Worm (Caenorhabditis elegans) whole organism, early embryonic: ENCODE results near the gene wah-1.

Source experiments
- B0310.2 ChIP-seq: sonication (generic microtip); optimal IDR thresholded peaks from 2 replicates; lab custom pipeline; 2016; ENCODE audit warnings: mild to moderate bottlenecking, missing genetic modification characterization, missing compliant biosample characterization
- F13C5.2 ChIP-seq: sonication (generic microtip); optimal IDR thresholded peaks from 2 replicates; lab custom pipeline; 2017; ENCODE audit warnings: mild to moderate bottlenecking, missing genetic modification characterization, inconsistent platforms, missing compliant biosample characterization
- aly-1 ChIP-seq: sonication (generic microtip); optimal IDR thresholded peaks from 2 replicates; lab custom pipeline; 2016; ENCODE audit warnings: missing genetic modification characterization, missing compliant biosample characterization
- ama-1 ChIP-seq: fragments of 150-350 bp; optimal IDR thresholded peaks from 2 replicates; lab custom pipeline; 2014
- ceh-13 ChIP-seq: fragments of 200-800 bp; sonication (Bioruptor generic); optimal IDR thresholded peaks from 2 replicates; lab custom pipeline; 2018; ENCODE audit warnings: mild to moderate bottlenecking, missing genetic modification characterization, missing compliant biosample characterization
- ceh-36 ChIP-seq: sonication (generic microtip); optimal IDR thresholded peaks from 2 replicates; lab custom pipeline; 2016; ENCODE audit warnings: missing genetic modification characterization, inconsistent platforms, missing compliant biosample characterization
- ets-7 ChIP-seq: sonication (generic microtip); optimal IDR thresholded peaks from 2 replicates; lab custom pipeline; 2016; ENCODE audit warnings: missing genotype, missing genetic modification characterization, missing compliant biosample characterization
- flt-1 ChIP-seq: fragments of 200-800 bp; sonication (Bioruptor generic); IDR thresholded peaks from 2 replicates; pipeline ENCODE4 v1.3.6; 2022; ENCODE audit warnings: missing genetic modification characterization, missing compliant biosample characterization
- hmbx-1 ChIP-seq: sonication (generic microtip); optimal IDR thresholded peaks from 2 replicates; lab custom pipeline; 2016; ENCODE audit warnings: mild to moderate bottlenecking, missing genetic modification characterization, missing compliant biosample characterization
- hmg-4 ChIP-seq: fragments of 200-800 bp; sonication (Bioruptor generic); optimal IDR thresholded peaks from 2 replicates; lab custom pipeline; 2018; ENCODE audit warnings: mild to moderate bottlenecking, missing genetic modification characterization, missing compliant biosample characterization
- hnd-1 ChIP-seq: sonication (generic microtip); optimal IDR thresholded peaks from 2 replicates; lab custom pipeline; 2016; ENCODE audit warnings: missing genetic modification characterization, missing compliant biosample characterization
- pes-1 ChIP-seq: fragments of 200-800 bp; sonication (Bioruptor generic); IDR thresholded peaks from 2 replicates; pipeline ENCODE4 v1.3.6; 2022; ENCODE audit warnings: missing genetic modification reagents, missing genetic modification characterization, missing compliant biosample characterization
- scrt-1 ChIP-seq: fragments of 200-800 bp; sonication (Bioruptor generic); IDR thresholded peaks from 2 replicates; pipeline ENCODE4 v1.3.6; 2022; ENCODE audit warnings: missing genetic modification characterization, missing compliant biosample characterization
- sea-1 ChIP-seq: fragments of 200-800 bp; sonication (Bioruptor generic); conservative IDR thresholded peaks from 2 replicates; pipeline ENCODE4 v1.3.6; 2022; ENCODE audit warnings: missing genetic modification characterization, missing compliant biosample characterization
- tbx-11 ChIP-seq: fragments of 200-800 bp; sonication (Bioruptor generic); IDR thresholded peaks from 2 replicates; pipeline ENCODE4 v1.3.6; 2022; ENCODE audit warnings: missing genetic modification characterization, missing compliant biosample characterization
- tbx-37 ChIP-seq: fragments of 200-800 bp; sonication (Bioruptor generic); conservative IDR thresholded peaks from 2 replicates; pipeline ENCODE4 v1.3.6; 2022; ENCODE audit warnings: missing genetic modification reagents, missing genetic modification characterization, missing compliant biosample characterization
- tra-4 ChIP-seq: sonication (generic microtip); optimal IDR thresholded peaks from 2 replicates; lab custom pipeline; 2017; ENCODE audit warnings: missing genetic modification characterization, missing compliant biosample characterization

The wah-1 gene

ce11 chrIII:12015183-12015582 lies 25.2 kb downstream of the wah-1 start:
- TF ChIP-seq ceh-36 (tag; lab: Kevin White, UChicago) (peak; percentile 89), aly-1 (no peak)

- TF ChIP-seq tbx-11 = no peak
- no peak for TF ChIP-seq ceh-13 (GFP tag; lab: Kevin White, UChicago)
- TF ChIP-seq scrt-1 (GFP tag; lab: Robert Waterston, UW) = no peak
- no peak for TF ChIP-seq tbx-37 (GFP tag; lab: Robert Waterston, UW)
- TF ChIP-seq flt-1 (GFP tag; lab: Robert Waterston, UW) = no peak
- no peak for TF ChIP-seq aly-1
- no peak for TF ChIP-seq sea-1 (GFP tag; lab: Robert Waterston, UW)
- TF ChIP-seq hnd-1 (tag; lab: Kevin White, UChicago) = no peak
- no peak for TF ChIP-seq pes-1 (GFP tag; lab: Robert Waterston, UW)
- TF ChIP-seq B0310.2 = no peak
- no peak for TF ChIP-seq ceh-36 (tag; lab: Kevin White, UChicago)
- TF ChIP-seq tra-4 (tag; lab: Kevin White, UChicago) = no peak
- TF ChIP-seq ama-1 (lab: Kevin White, UChicago) = no peak
- no peak for TF ChIP-seq hmg-4 (GFP tag; lab: Kevin White, UChicago)
- TF ChIP-seq F13C5.2 (tag; lab: Kevin White, UChicago) = no peak
- no peak for TF ChIP-seq ets-7
- TF ChIP-seq hmbx-1 (tag; lab: Kevin White, UChicago) = no peak
Measured at ce11 chrIII:12015611-12016010, 25.6 kb downstream of the wah-1 start.

- TF ChIP-seq tra-4 (tag; lab: Kevin White, UChicago) (no peak), F13C5.2 (tag; lab: Kevin White, UChicago) (no peak), tbx-37 (GFP tag; lab: Robert Waterston, UW) (no peak), hmbx-1 (tag; lab: Kevin White, UChicago) (no peak), pes-1 (GFP tag; lab: Robert Waterston, UW) (no peak)
Measured at ce11 chrIII:12017999-12018398, 28.0 kb downstream of the wah-1 start.

- TF ChIP-seq pes-1 (GFP tag; lab: Robert Waterston, UW) (no peak), B0310.2 (no peak), hnd-1 (tag; lab: Kevin White, UChicago) (no peak), sea-1 (GFP tag; lab: Robert Waterston, UW) (no peak), aly-1 (no peak), ceh-13 (GFP tag; lab: Kevin White, UChicago) (no peak), flt-1 (GFP tag; lab: Robert Waterston, UW) (no peak), tbx-37 (GFP tag; lab: Robert Waterston, UW) (no peak), tbx-11 (no peak), F13C5.2 (tag; lab: Kevin White, UChicago) (no peak)
Measured at ce11 chrIII:12020074-12020602, 30.2 kb downstream of the wah-1 start, which contains the start of gene brp-1. brp-1 (plus strand) TSS chrIII:12020552.

- TF ChIP-seq B0310.2 (no peak), tbx-37 (GFP tag; lab: Robert Waterston, UW) (no peak), aly-1 (no peak)
Measured at ce11 chrIII:12022281-12022680, 32.3 kb downstream of the wah-1 start.

ce11 chrIII:12028769-12029168 lies 38.8 kb downstream of the wah-1 start, which contains the start of gene Y79H2A.12:
Y79H2A.12 (minus strand) TSS chrIII:12028869.
- TF ChIP-seq tbx-11 = no peak
- no peak for TF ChIP-seq B0310.2
- TF ChIP-seq flt-1 (GFP tag; lab: Robert Waterston, UW) = no peak
- TF ChIP-seq F13C5.2 (tag; lab: Kevin White, UChicago) = no peak
- TF ChIP-seq tbx-37 (GFP tag; lab: Robert Waterston, UW) = no peak
- no peak for TF ChIP-seq hmg-4 (GFP tag; lab: Kevin White, UChicago)
- no peak for TF ChIP-seq hnd-1 (tag; lab: Kevin White, UChicago)
- no peak for TF ChIP-seq ceh-36 (tag; lab: Kevin White, UChicago)
- no peak for TF ChIP-seq hmbx-1 (tag; lab: Kevin White, UChicago)
- TF ChIP-seq pes-1 (GFP tag; lab: Robert Waterston, UW) = no peak
- TF ChIP-seq ama-1 (lab: Kevin White, UChicago) = no peak
- TF ChIP-seq scrt-1 (GFP tag; lab: Robert Waterston, UW) = no peak
- TF ChIP-seq ceh-13 (GFP tag; lab: Kevin White, UChicago) = no peak
- TF ChIP-seq tra-4 (tag; lab: Kevin White, UChicago) = no peak

- TF ChIP-seq flt-1 (GFP tag; lab: Robert Waterston, UW) (no peak), B0310.2 (no peak), scrt-1 (GFP tag; lab: Robert Waterston, UW) (no peak), hmbx-1 (tag; lab: Kevin White, UChicago) (no peak), ama-1 (lab: Kevin White, UChicago) (no peak), ceh-13 (GFP tag; lab: Kevin White, UChicago) (no peak)
Measured at ce11 chrIII:12030669-12031068, 40.7 kb downstream of the wah-1 start, which contains the start of gene Y79H2A.2. Y79H2A.2 (minus strand) TSS chrIII:12030769.

ce11 chrIII:12033259-12033658 lies 43.3 kb downstream of the wah-1 start:
- TF ChIP-seq pes-1 (GFP tag; lab: Robert Waterston, UW) (no peak), ama-1 (lab: Kevin White, UChicago) (no peak), ceh-13 (GFP tag; lab: Kevin White, UChicago) (no peak), hnd-1 (tag; lab: Kevin White, UChicago) (no peak), B0310.2 (no peak), hmg-4 (GFP tag; lab: Kevin White, UChicago) (no peak), scrt-1 (GFP tag; lab: Robert Waterston, UW) (no peak), tra-4 (tag; lab: Kevin White, UChicago) (no peak), F13C5.2 (tag; lab: Kevin White, UChicago) (no peak), tbx-37 (GFP tag; lab: Robert Waterston, UW) (no peak), aly-1 (no peak)
